Worm (Caenorhabditis elegans) whole organism, L1 larva: ENCODE results near the gene Y60A3A.16.

Experiments
- C16A3.4 ChIP-seq: fragments of 150-350 bp; optimal IDR thresholded peaks from 2 replicates; lab custom pipeline; 2014; ENCODE audit warnings: missing biosample characterization, missing genetic modification characterization
- C34B4.2 ChIP-seq: sonication (generic microtip); optimal IDR thresholded peaks from 2 replicates; lab custom pipeline; 2017; ENCODE audit warnings: mild to moderate bottlenecking, missing genetic modification characterization, missing compliant biosample characterization
- aha-1 ChIP-seq: fragments of 150-350 bp; optimal IDR thresholded peaks from 2 replicates; lab custom pipeline; 2014; ENCODE audit warnings: missing biosample characterization, missing genetic modification characterization
- ceh-88 ChIP-seq: fragments of 200-800 bp; sonication (Bioruptor generic); IDR thresholded peaks from 2 replicates; pipeline ENCODE4 v1.3.6; 2022; ENCODE audit warnings: missing genetic modification characterization, missing compliant biosample characterization
- efl-1 ChIP-seq, 4 experiments: fragments of 150-350 bp; optimal IDR thresholded peaks in 3 of 4; peaks in 1 of 4; 1 replicate in 1 of 4; 2 replicates in 3 of 4; lab custom pipeline; 2014; ENCODE audit warnings: missing biosample characterization in 2 of 4, missing genetic modification characterization in 2 of 4, missing genetic modification reagents in 2 of 4
- efl-3 ChIP-seq: fragments of 200-800 bp; sonication (Bioruptor generic); optimal IDR thresholded peaks from 2 replicates; lab custom pipeline; 2018; ENCODE audit warnings: mild to moderate bottlenecking, missing genetic modification characterization, missing compliant biosample characterization
- egl-27 ChIP-seq, 2 experiments: fragments of 150-350 bp in 1 of 2; sonication (generic microtip); optimal IDR thresholded peaks; 3 replicates each; lab custom pipeline; 2017 to 2018; ENCODE audit warnings: missing biosample characterization in 2 of 2, missing genetic modification characterization in 2 of 2, missing genetic modification reagents in 2 of 2
- elt-2 ChIP-seq: sonication (generic microtip); optimal IDR thresholded peaks from 2 replicates; lab custom pipeline; 2016; ENCODE audit warnings: missing genetic modification characterization, mild to moderate bottlenecking, inconsistent platforms, missing compliant biosample characterization, missing genetic modification reagents
- fkh-4 ChIP-seq: sonication (generic microtip); optimal IDR thresholded peaks from 2 replicates; lab custom pipeline; 2016; ENCODE audit warnings: missing compliant biosample characterization, missing genetic modification characterization, borderline replicate concordance
- fos-1 ChIP-seq: fragments of 150-350 bp; optimal IDR thresholded peaks from 2 replicates; lab custom pipeline; 2014; ENCODE audit warnings: missing biosample characterization, missing genetic modification characterization
- grh-1 ChIP-seq: fragments of 200-800 bp; sonication (Bioruptor generic); IDR thresholded peaks from 2 replicates; pipeline ENCODE4 v1.3.6; 2022; ENCODE audit warnings: missing genetic modification reagents, missing genetic modification characterization, missing compliant biosample characterization
- hpl-2 ChIP-seq: fragments of 150-350 bp; optimal IDR thresholded peaks from 2 replicates; lab custom pipeline; 2014; ENCODE audit warnings: missing biosample characterization, missing genetic modification reagents, missing genetic modification characterization
- irx-1 ChIP-seq: sonication (generic microtip); optimal IDR thresholded peaks from 2 replicates; lab custom pipeline; 2016; ENCODE audit warnings: missing genetic modification characterization, missing compliant biosample characterization
- lin-15B ChIP-seq: fragments of 150-350 bp; sonication (generic microtip); optimal IDR thresholded peaks from 3 replicates; lab custom pipeline; 2014; ENCODE audit warnings: missing biosample characterization, missing genetic modification characterization
- lin-39 ChIP-seq: fragments of 150-350 bp; optimal IDR thresholded peaks from 2 replicates; lab custom pipeline; 2014; ENCODE audit warnings: missing biosample characterization, missing genetic modification reagents, missing genetic modification characterization
- lsy-2 ChIP-seq, 2 experiments: fragments of 150-350 bp; optimal IDR thresholded peaks; 2 replicates each; lab custom pipeline; 2014; ENCODE audit warnings: missing biosample characterization in 2 of 2, missing genetic modification characterization in 2 of 2
- mdl-1 ChIP-seq, 2 experiments: fragments of 150-350 bp; optimal IDR thresholded peaks; 2 replicates each; lab custom pipeline; 2014 to 2017; ENCODE audit warnings: missing biosample characterization in 2 of 2, missing genetic modification characterization in 2 of 2, inconsistent platforms in 1 of 2
- mef-2 ChIP-seq: fragments of 150-350 bp; optimal IDR thresholded peaks from 2 replicates; lab custom pipeline; 2014; ENCODE audit warnings: missing biosample characterization, missing genetic modification characterization
- mep-1 ChIP-seq: fragments of 150-350 bp; optimal IDR thresholded peaks from 2 replicates; lab custom pipeline; 2014; ENCODE audit warnings: missing biosample characterization, missing genetic modification characterization
- nhr-19 ChIP-seq: fragments of 200-800 bp; sonication (Bioruptor generic); conservative IDR thresholded peaks from 2 replicates; pipeline ENCODE4 v1.3.6; 2022; ENCODE audit warnings: missing genetic modification characterization, missing compliant biosample characterization
- nhr-71 ChIP-seq: sonication (generic microtip); optimal IDR thresholded peaks from 2 replicates; lab custom pipeline; 2016; ENCODE audit warnings: mild to moderate bottlenecking, missing genetic modification characterization, moderate library complexity, missing compliant biosample characterization
- nhr-77 ChIP-seq: fragments of 150-350 bp; optimal IDR thresholded peaks from 2 replicates; lab custom pipeline; 2014; ENCODE audit warnings: missing biosample characterization, missing genetic modification characterization
- nhr-85 ChIP-seq: sonication (generic microtip); peaks from one replicate; lab custom pipeline; 2016; ENCODE audit warnings: missing genetic modification characterization, inconsistent platforms, missing compliant biosample characterization
- nhr-90 ChIP-seq: sonication (generic microtip); optimal IDR thresholded peaks from 2 replicates; lab custom pipeline; 2016; ENCODE audit warnings: mild to moderate bottlenecking, missing genetic modification characterization, missing compliant biosample characterization; ENCODE audit not compliant: poor library complexity
- pag-3 ChIP-seq: sonication (generic microtip); optimal IDR thresholded peaks from 2 replicates; lab custom pipeline; 2017; ENCODE audit warnings: missing genetic modification characterization, mild to moderate bottlenecking, missing compliant biosample characterization, antibody characterized with exemption, borderline replicate concordance; ENCODE audit not compliant: insufficient read depth
- snpc-4 ChIP-seq: fragments of 150-350 bp; optimal IDR thresholded peaks from 2 replicates; lab custom pipeline; 2014; ENCODE audit warnings: missing biosample characterization, missing genetic modification characterization
- sox-4 ChIP-seq: sonication (generic microtip); optimal IDR thresholded peaks from 2 replicates; lab custom pipeline; 2016; ENCODE audit warnings: missing genetic modification characterization, missing compliant biosample characterization
- swsn-7 ChIP-seq: sonication (generic microtip); optimal IDR thresholded peaks from 2 replicates; lab custom pipeline; 2016; ENCODE audit warnings: missing genetic modification characterization, missing compliant biosample characterization
- tlp-1 ChIP-seq: fragments of 150-350 bp; optimal IDR thresholded peaks from 2 replicates; lab custom pipeline; 2014; ENCODE audit warnings: missing biosample characterization, missing genetic modification characterization
- unc-30 ChIP-seq: sonication (generic microtip); optimal IDR thresholded peaks from 2 replicates; lab custom pipeline; 2017; ENCODE audit warnings: missing biosample characterization, missing genetic modification characterization
- unc-86 ChIP-seq: sonication (generic microtip); optimal IDR thresholded peaks from 2 replicates; lab custom pipeline; 2016; ENCODE audit warnings: missing genetic modification characterization, missing compliant biosample characterization
- unc-98 ChIP-seq: fragments of 200-800 bp; sonication (Bioruptor generic); IDR thresholded peaks from 2 replicates; pipeline ENCODE4 v1.3.6; 2022; ENCODE audit warnings: missing genetic modification characterization, missing compliant biosample characterization
- zag-1 ChIP-seq: fragments of 150-350 bp; optimal IDR thresholded peaks from 2 replicates; lab custom pipeline; 2014; ENCODE audit warnings: missing biosample characterization, missing genetic modification characterization
- zip-4 ChIP-seq: fragments of 200-800 bp; sonication (Bioruptor generic); optimal IDR thresholded peaks from 2 replicates; lab custom pipeline; 2018; ENCODE audit warnings: mild to moderate bottlenecking, missing genetic modification characterization, moderate library complexity, missing compliant biosample characterization
- ztf-11 ChIP-seq, 2 experiments: sonication (generic microtip); optimal IDR thresholded peaks; 2 replicates each; lab custom pipeline; 2016 to 2017; ENCODE audit warnings: missing genetic modification characterization in 2 of 2, missing biosample characterization in 1 of 2, missing compliant biosample characterization in 1 of 2

The Y60A3A.16 gene

ce11 chrV:19922613-19923012 lies at the start of gene Y60A3A.16:
Y60A3A.16 (minus strand) TSS chrV:19922713.
- TF ChIP-seq ztf-11 (tag; optimal IDR thresholded peaks at IDR 0.05; lab: Kevin White, UChicago) (no peak), ceh-88 (GFP tag; lab: Robert Waterston, UW) (no peak), hpl-2 (no peak), C34B4.2 (tag; lab: Kevin White, UChicago) (no peak), unc-86 (tag; lab: Kevin White, UChicago) (no peak)

- TF ChIP-seq zip-4 (GFP tag; lab: Kevin White, UChicago) (no peak), zag-1 (tag; lab: Kevin White, UChicago) (no peak), mdl-1 (tag; optimal IDR thresholded peaks at IDR 0.05; lab: Kevin White, UChicago) (no peak), efl-1 (optimal IDR thresholded peaks at IDR 0.05; lab: Kevin White, UChicago) (no peak), efl-1 (GFP tag; optimal IDR thresholded peaks at IDR 0.05 in 1 of 2; lab: Kevin White, UChicago) (peak in 1 of 2 experiments; percentile 69)
Observed at ce11 chrV:19965626-19966025, 43.1 kb upstream of the Y60A3A.16 start, which contains the start of gene srh-171. srh-171 (plus strand) TSS chrV:19965700.

ce11 chrV:19961971-19962370 lies 39.5 kb upstream of the Y60A3A.16 start:
- no peak for TF ChIP-seq fkh-4 (tag; lab: Kevin White, UChicago)
- no peak for TF ChIP-seq unc-30 (tag; lab: Kevin White, UChicago)
- TF ChIP-seq ztf-11 (tag; optimal IDR thresholded peaks at IDR 0.05; lab: Kevin White, UChicago) = no peak
- no peak for TF ChIP-seq hpl-2
- no peak for TF ChIP-seq irx-1 (tag; lab: Kevin White, UChicago)
- no peak for TF ChIP-seq egl-27 (tag; optimal IDR thresholded peaks at IDR 0.05; lab: Kevin White, UChicago)
- TF ChIP-seq aha-1 = no peak
- no peak for TF ChIP-seq nhr-90 (tag; lab: Kevin White, UChicago)
- no peak for TF ChIP-seq snpc-4 (tag; lab: Kevin White, UChicago)
- no peak for TF ChIP-seq lsy-2 (tag; optimal IDR thresholded peaks at IDR 0.05; lab: Kevin White, UChicago)
- TF ChIP-seq, all 84 proteins: peak for 0

ce11 chrV:19958744-19959143 lies 36.2 kb upstream of the Y60A3A.16 start, which contains the start of gene srh-172:
srh-172 (plus strand) TSS chrV:19959044.
- TF ChIP-seq nhr-77 (tag; lab: Kevin White, UChicago) (no peak), unc-98 (GFP tag; lab: Robert Waterston, UW) (no peak), sox-4 (no peak), nhr-19 (no peak), mef-2 (no peak), nhr-85 (tag; lab: Kevin White, UChicago) (no peak), nhr-71 (tag; lab: Kevin White, UChicago) (no peak), lin-39 (tag; lab: Kevin White, UChicago) (no peak), efl-1 (optimal IDR thresholded peaks at IDR 0.05; lab: Kevin White, UChicago) (no peak), efl-1 (GFP tag; optimal IDR thresholded peaks at IDR 0.05 in 1 of 2; lab: Kevin White, UChicago) (no peak), zip-4 (GFP tag; lab: Kevin White, UChicago) (no peak), mep-1 (no peak), fos-1 (tag; lab: Kevin White, UChicago) (no peak), pag-3 (tag; lab: Kevin White, UChicago) (no peak), tlp-1 (tag; lab: Kevin White, UChicago) (no peak), lin-15B (no peak), C16A3.4 (no peak), grh-1 (GFP tag; lab: Robert Waterston, UW) (no peak), elt-2 (tag; lab: Kevin White, UChicago) (no peak), efl-3 (GFP tag; lab: Kevin White, UChicago) (no peak), swsn-7 (tag; lab: Kevin White, UChicago) (no peak)
- TF ChIP-seq, all 84 proteins: peak for 0
